Fruit fly (Drosophila melanogaster): ENCODE measurements around the gene rtp.

The rtp gene

dm6 chr3R:5209481-5209880 is 27.6 kb downstream of the rtp start (continued):
- no peak for TF ChIP-seq fd102C (GFP tag; optimal IDR thresholded peaks at IDR 0.05)
- TF ChIP-seq HHEX (GFP tag; optimal IDR thresholded peaks at IDR 0.05), result no peak
- TF ChIP-seq Deaf1 (tag; optimal IDR thresholded peaks at IDR 0.05), result no peak
- TF ChIP-seq CG6254 (GFP tag; optimal IDR thresholded peaks at IDR 0.05), result peak; percentile 41
- TF ChIP-seq CG32532 (GFP tag; IDR thresholded peaks at IDR 0.05), result no peak
- TF ChIP-seq Awh (GFP tag; IDR thresholded peaks at IDR 0.05), result peak; percentile 66
- no peak for TF ChIP-seq CG11456 (GFP tag; IDR thresholded peaks at IDR 0.05)
- TF ChIP-seq CG2199 (GFP tag; IDR thresholded peaks at IDR 0.05), result no peak
- no peak for TF ChIP-seq CG16779 (GFP tag; IDR thresholded peaks at IDR 0.05)
- TF ChIP-seq emc (GFP tag; optimal IDR thresholded peaks at IDR 0.05), result no peak
- TF ChIP-seq nau (GFP tag; optimal IDR thresholded peaks at IDR 0.05), result no peak
- no peak for TF ChIP-seq vfl (GFP tag; optimal IDR thresholded peaks at IDR 0.05)
- no peak for TF ChIP-seq her (GFP tag; optimal IDR thresholded peaks at IDR 0.05)
- TF ChIP-seq Blimp-1 (GFP tag; optimal IDR thresholded peaks at IDR 0.05), result peak; percentile 61
- TF ChIP-seq CG6765 (GFP tag; optimal IDR thresholded peaks at IDR 0.05), result no peak
- no peak for TF ChIP-seq CG34422 (GFP tag; IDR thresholded peaks at IDR 0.05)
- TF ChIP-seq slou (GFP tag; optimal IDR thresholded peaks at IDR 0.05), result no peak
- no peak for TF ChIP-seq z (GFP tag; IDR thresholded peaks at IDR 0.05)
- TF ChIP-seq seq (GFP tag; IDR thresholded peaks at IDR 0.05), result no peak
- 0 out of 2 replicates have a peak, but pooled peaks have one; percentile 16 for TF ChIP-seq sens-2 (GFP tag; IDR thresholded peaks at IDR 0.05)
- no peak for TF ChIP-seq CG6683 (GFP tag; optimal IDR thresholded peaks at IDR 0.05)
- no peak for TF ChIP-seq CG7987 (GFP tag; optimal IDR thresholded peaks at IDR 0.05)
- no peak for TF ChIP-seq prd (optimal IDR thresholded peaks at IDR 0.05)
- peak; percentile 68; the same call in 1 of the 3 replicates for TF ChIP-seq prd (GFP tag; IDR thresholded peaks at IDR 0.05)
- peak; percentile 65 for TF ChIP-seq ATbp (GFP tag; optimal IDR thresholded peaks at IDR 0.05)
- TF ChIP-seq Atf3 (GFP tag; optimal IDR thresholded peaks at IDR 0.05), result no peak
- TF ChIP-seq CG8765 (GFP tag; IDR thresholded peaks at IDR 0.05), result no peak
- peak; percentile 59 for TF ChIP-seq Asciz (GFP tag; optimal IDR thresholded peaks at IDR 0.05)
- TF ChIP-seq Drgx (GFP tag; IDR thresholded peaks at IDR 0.05), result peak; percentile 91
- TF ChIP-seq fru (optimal IDR thresholded peaks at IDR 0.05), result no peak
- TF ChIP-seq CG7556 (GFP tag; optimal IDR thresholded peaks at IDR 0.05), result no peak
- TF ChIP-seq Lpt (GFP tag; optimal IDR thresholded peaks at IDR 0.05), result no peak
- no peak for TF ChIP-seq CG5180 (GFP tag; optimal IDR thresholded peaks at IDR 0.05)
- no peak for TF ChIP-seq ssp (GFP tag; IDR thresholded peaks at IDR 0.05)
- no peak for TF ChIP-seq Sry-β (GFP tag; optimal IDR thresholded peaks at IDR 0.05)
- peak in 1 of 2 experiments; percentile 49 for TF ChIP-seq Hr51 (GFP tag; optimal IDR thresholded peaks at IDR 0.05)
- TF ChIP-seq CG16815 (GFP tag; optimal IDR thresholded peaks at IDR 0.05), result no peak
- peak; percentile 23 for TF ChIP-seq CoRest (tag; optimal IDR thresholded peaks at IDR 0.05)
- no peak for TF ChIP-seq sug (tag; optimal IDR thresholded peaks at IDR 0.05)
- no peak for TF ChIP-seq yki (optimal IDR thresholded peaks at IDR 0.05)
- no peak for TF ChIP-seq aop (GFP tag; IDR thresholded peaks at IDR 0.05)
- no peak for TF ChIP-seq Hmr (GFP tag; optimal IDR thresholded peaks at IDR 0.05)
- 0 out of 3 replicates have a peak, but pooled peaks have one; percentile 11 for TF ChIP-seq CG11093 (GFP tag; IDR thresholded peaks at IDR 0.05)
- TF ChIP-seq CG12659 (GFP tag; optimal IDR thresholded peaks at IDR 0.05), result no peak
- TF ChIP-seq Sin3A (optimal IDR thresholded peaks at IDR 0.05), result no peak
- no peak for TF ChIP-seq Dll (GFP tag; IDR thresholded peaks at IDR 0.05; ENCODE audit: partially characterized antibody)
- TF ChIP-seq mirr (GFP tag; optimal IDR thresholded peaks at IDR 0.05), result no peak
- TF ChIP-seq Bteb2 (GFP tag; optimal IDR thresholded peaks at IDR 0.05), result no peak
- TF ChIP-seq NFAT (GFP tag; IDR thresholded peaks at IDR 0.05), result no peak
- TF ChIP-seq cas (GFP tag; IDR thresholded peaks at IDR 0.05), result no peak
- peak; percentile 65 for TF ChIP-seq sisA (GFP tag; IDR thresholded peaks at IDR 0.05)
- TF ChIP-seq az2 (GFP tag; optimal IDR thresholded peaks at IDR 0.05), result peak; percentile 35
- 0 out of 2 replicates have a peak, but pooled peaks have one; percentile 9 for TF ChIP-seq CG7372 (GFP tag; IDR thresholded peaks at IDR 0.05)
